Fruit fly (Drosophila melanogaster) whole organism, wandering third instar larva: ENCODE results near the gene mRpL10.

Experiments used
- CrebA ChIP-seq: fragments of 200-800 bp; sonication (Bioruptor generic); optimal IDR thresholded peaks from 2 replicates; lab custom pipeline; 2016; ENCODE audit warnings: missing biosample characterization, mild to moderate bottlenecking, missing genetic modification characterization, borderline replicate concordance
- Dfd ChIP-seq: fragments of >200 bp; optimal IDR thresholded peaks from 2 replicates; lab custom pipeline; 2017; ENCODE audit warnings: missing biosample characterization, missing genetic modification characterization
- Hnf4 ChIP-seq: fragments of 200-800 bp; sonication (Bioruptor generic); optimal IDR thresholded peaks from 2 replicates; lab custom pipeline; 2016; ENCODE audit warnings: missing biosample characterization, mild to moderate bottlenecking, missing genetic modification characterization
- Hr78 ChIP-seq: fragments of >200 bp; optimal IDR thresholded peaks from 2 replicates; lab custom pipeline; 2017; ENCODE audit warnings: missing biosample characterization, missing genetic modification characterization
- Hr83 ChIP-seq: fragments of 200-300 bp; sonication (Bioruptor generic); optimal IDR thresholded peaks from 2 replicates; lab custom pipeline; 2016; ENCODE audit warnings: missing biosample characterization, mild to moderate bottlenecking, missing genetic modification characterization, moderate library complexity; ENCODE audit not compliant: poor library complexity, severe bottlenecking
- OdsH ChIP-seq: fragments of 200-800 bp; sonication (Bioruptor generic); optimal IDR thresholded peaks from 2 replicates; lab custom pipeline; 2016; ENCODE audit warnings: missing biosample characterization, mild to moderate bottlenecking, missing genetic modification characterization
- Vsx2 ChIP-seq: fragments of 200-300, 225-300 bp; sonication (Bioruptor generic); optimal IDR thresholded peaks from 2 replicates; lab custom pipeline; 2018; ENCODE audit warnings: missing biosample characterization, missing genetic modification characterization; ENCODE audit not compliant: partially characterized antibody
- dsf ChIP-seq: sonication (Bioruptor generic); optimal IDR thresholded peaks from 2 replicates; lab custom pipeline; 2016; ENCODE audit warnings: missing biosample characterization, missing genetic modification characterization, borderline replicate concordance
- fru ChIP-seq: fragments of 200-800 bp; sonication (Bioruptor generic); optimal IDR thresholded peaks from 3 replicates; lab custom pipeline; 2016; ENCODE audit warnings: missing biosample characterization, mild to moderate bottlenecking, missing genetic modification characterization
- h ChIP-seq: fragments of 200-800 bp; sonication (Bioruptor generic); optimal IDR thresholded peaks from 3 replicates; lab custom pipeline; 2016; ENCODE audit warnings: missing biosample characterization, mild to moderate bottlenecking, missing genetic modification characterization
- lola ChIP-seq: fragments of >200 bp; optimal IDR thresholded peaks from 2 replicates; lab custom pipeline; 2017; ENCODE audit warnings: missing biosample characterization, missing genetic modification characterization
- psq ChIP-seq: fragments of 200-800 bp; sonication (Bioruptor generic); optimal IDR thresholded peaks from 3 replicates; lab custom pipeline; 2017; ENCODE audit warnings: missing biosample characterization, mild to moderate bottlenecking, missing genetic modification characterization, moderate library complexity
- usp ChIP-seq: fragments of >200 bp; optimal IDR thresholded peaks from 2 replicates; lab custom pipeline; 2017; ENCODE audit warnings: missing biosample characterization, missing genetic modification characterization

- TF ChIP-seq OdsH (GFP tag; lab: Kevin White, UChicago) (no peak), fru (GFP tag; lab: Kevin White, UChicago) (no peak), Dfd (GFP tag; lab: Kevin White, UChicago) (no peak), CrebA (GFP tag; lab: Kevin White, UChicago) (no peak), h (GFP tag; lab: Kevin White, UChicago) (no peak), Hr78 (GFP tag; lab: Kevin White, UChicago) (no peak), usp (GFP tag; lab: Kevin White, UChicago) (no peak), dsf (GFP tag; lab: Kevin White, UChicago) (no peak), Vsx2 (GFP tag; lab: Kevin White, UChicago) (peak; percentile 89), lola (GFP tag; lab: Kevin White, UChicago) (no peak), psq (no peak), Hnf4 (GFP tag; lab: Kevin White, UChicago) (no peak), Hr83 (peak; percentile 39)
Measured at dm6 chr2L:207129-207813, 3.7 kb downstream of the mRpL10 start, which contains the start of the genes Tbc1d15-17 and CG11617.
